Fruit fly (Drosophila melanogaster): ENCODE measurements around the gene dob.

Gene dob

dm6 chrX:15077576-15078136 lies 10.8 kb downstream of the dob start (continued):
- TF ChIP-seq CG15336 (GFP tag; IDR thresholded peaks at IDR 0.05) (no peak), Sox102F (GFP tag; optimal IDR thresholded peaks at IDR 0.05) (no peak), CG4318 (GFP tag; optimal IDR thresholded peaks at IDR 0.05) (no peak), CG6854 (GFP tag; optimal IDR thresholded peaks at IDR 0.05) (peak; percentile 20), Hr4 (GFP tag; optimal IDR thresholded peaks at IDR 0.05) (no peak), CG10631 (GFP tag; optimal IDR thresholded peaks at IDR 0.05) (no peak), acj6 (GFP tag; optimal IDR thresholded peaks at IDR 0.05) (no peak), esn (GFP tag; optimal IDR thresholded peaks at IDR 0.05) (no peak), Ets21C (GFP tag; optimal IDR thresholded peaks at IDR 0.05) (no peak), OdsH (GFP tag; optimal IDR thresholded peaks at IDR 0.05) (no peak), CG11762 (GFP tag; optimal IDR thresholded peaks at IDR 0.05; ENCODE audit: insufficient read depth) (no peak), CG6808 (GFP tag; optimal IDR thresholded peaks at IDR 0.05) (peak; percentile 13), CG8119 (GFP tag; IDR thresholded peaks at IDR 0.05) (no peak), Ets96B (tag; optimal IDR thresholded peaks at IDR 0.05) (no peak), topi (GFP tag; optimal IDR thresholded peaks at IDR 0.05) (no peak), CG6163 (GFP tag; IDR thresholded peaks at IDR 0.05) (no peak), eg (GFP tag; IDR thresholded peaks at IDR 0.05) (0 out of 3 replicates have a peak, but pooled peaks have one; percentile 19), Hr39 (GFP tag; optimal IDR thresholded peaks at IDR 0.05) (no peak), CG3919 (GFP tag; optimal IDR thresholded peaks at IDR 0.05) (no peak), svp (GFP tag) (peak; percentile 92), CG31627 (GFP tag; optimal IDR thresholded peaks at IDR 0.05) (no peak), CG8632 (GFP tag; optimal IDR thresholded peaks at IDR 0.05) (no peak), fd59A (GFP tag; optimal IDR thresholded peaks at IDR 0.05) (no peak), Met (GFP tag; optimal IDR thresholded peaks at IDR 0.05) (no peak), Eip75B (GFP tag; optimal IDR thresholded peaks at IDR 0.05) (no peak), salr (GFP tag; optimal IDR thresholded peaks at IDR 0.05) (no peak)

dm6 chrX:15078394-15078793 lies 11.6 kb downstream of the dob start:
- TF ChIP-seq cyc (GFP tag; optimal IDR thresholded peaks at IDR 0.05) (no peak), Ets21C (GFP tag; optimal IDR thresholded peaks at IDR 0.05) (no peak), fd85E (GFP tag; optimal IDR thresholded peaks at IDR 0.05) (no peak), Met (GFP tag; optimal IDR thresholded peaks at IDR 0.05) (no peak), Hr39 (GFP tag; optimal IDR thresholded peaks at IDR 0.05) (no peak), CG6792 (GFP tag; optimal IDR thresholded peaks at IDR 0.05) (no peak), dac (GFP tag; optimal IDR thresholded peaks at IDR 0.05) (no peak), salr (GFP tag; optimal IDR thresholded peaks at IDR 0.05) (peak in 1 of 2 experiments; percentile 17), CG6854 (GFP tag; optimal IDR thresholded peaks at IDR 0.05) (no peak), CG16779 (tag; optimal IDR thresholded peaks at IDR 0.05) (no peak), CG31627 (GFP tag; optimal IDR thresholded peaks at IDR 0.05) (no peak), CG15336 (GFP tag; IDR thresholded peaks at IDR 0.05) (no peak; the same call in 1 of the 2 replicates), CG8632 (GFP tag; optimal IDR thresholded peaks at IDR 0.05) (peak; percentile 5), CG10631 (GFP tag; optimal IDR thresholded peaks at IDR 0.05) (no peak), pdm3 (GFP tag; optimal IDR thresholded peaks at IDR 0.05) (no peak), ss (GFP tag; optimal IDR thresholded peaks at IDR 0.05) (peak in 1 of 2 experiments; percentile 51), CG4318 (GFP tag; optimal IDR thresholded peaks at IDR 0.05) (no peak), Eip78C (GFP tag) (peak; percentile 71), eg (GFP tag; IDR thresholded peaks at IDR 0.05) (no peak), CG32006 (GFP tag; optimal IDR thresholded peaks at IDR 0.05) (no peak), Gug (GFP tag; IDR thresholded peaks at IDR 0.05) (no peak), CG3032 (tag; optimal IDR thresholded peaks at IDR 0.05) (no peak), svp (GFP tag) (no peak), CG8119 (GFP tag; IDR thresholded peaks at IDR 0.05) (no peak), Sox14 (GFP tag; optimal IDR thresholded peaks at IDR 0.05) (no peak), CG9139 (GFP tag; optimal IDR thresholded peaks at IDR 0.05) (peak; percentile 47), fd59A (GFP tag; optimal IDR thresholded peaks at IDR 0.05) (no peak), CG8319 (GFP tag; optimal IDR thresholded peaks at IDR 0.05) (no peak), CG6276 (GFP tag; optimal IDR thresholded peaks at IDR 0.05) (no peak), CG1621 (tag; optimal IDR thresholded peaks at IDR 0.05) (peak; percentile 22), lz (GFP tag; optimal IDR thresholded peaks at IDR 0.05) (no peak), OdsH (GFP tag; optimal IDR thresholded peaks at IDR 0.05) (no peak), fkh (GFP tag; optimal IDR thresholded peaks at IDR 0.05) (peak; percentile 86), CG6808 (GFP tag; optimal IDR thresholded peaks at IDR 0.05) (peak; percentile 36), CG10669 (GFP tag; optimal IDR thresholded peaks at IDR 0.05) (peak; percentile 32)

Measured in whole organism, prepupa.